Worm (Caenorhabditis elegans) whole organism, midembryonic: Measurements from ENCODE around the gene lag-2.

Source experiments
- T22C8.4 ChIP-seq: fragments of 200-800 bp; sonication (Bioruptor generic); IDR thresholded peaks from 2 replicates; pipeline ENCODE4 v1.3.6; 2022; ENCODE audit warnings: missing genetic modification characterization, missing compliant biosample characterization
- cog-1 ChIP-seq: sonication (generic microtip); optimal IDR thresholded peaks from 2 replicates; lab custom pipeline; 2016; ENCODE audit warnings: missing genetic modification characterization, missing compliant biosample characterization
- flt-1 ChIP-seq: fragments of 200-800 bp; sonication (Bioruptor generic); IDR thresholded peaks from 2 replicates; pipeline ENCODE4 v1.3.6; 2022; ENCODE audit warnings: missing genetic modification characterization, missing compliant biosample characterization
- med-1 ChIP-seq: sonication (generic microtip); optimal IDR thresholded peaks from 2 replicates; lab custom pipeline; 2017; ENCODE audit warnings: missing genetic modification characterization, mild to moderate bottlenecking, missing compliant biosample characterization, antibody characterized with exemption, missing genetic modification reagents; ENCODE audit not compliant: insufficient read depth
- ztf-23 ChIP-seq: fragments of 200-800 bp; sonication (Bioruptor generic); IDR thresholded peaks from 2 replicates; pipeline ENCODE4 v1.3.6; 2022; ENCODE audit warnings: missing genetic modification reagents, missing genetic modification characterization, missing compliant biosample characterization
- ztf-29 ChIP-seq: fragments of 200-800 bp; sonication (Bioruptor generic); IDR thresholded peaks from 2 replicates; pipeline ENCODE4 v1.3.6; 2022; ENCODE audit warnings: missing genetic modification reagents, missing genetic modification characterization, missing compliant biosample characterization

- TF ChIP-seq ztf-23 (GFP tag; lab: Robert Waterston, UW) (no peak), ztf-29 (GFP tag; lab: Robert Waterston, UW) (no peak), flt-1 (GFP tag; lab: Robert Waterston, UW) (no peak), med-1 (GFP tag; lab: Kevin White, UChicago) (no peak), T22C8.4 (GFP tag; lab: Robert Waterston, UW) (no peak), cog-1 (tag; lab: Kevin White, UChicago) (no peak)
Observed at ce11 chrV:3200323-3200722, 12.2 kb downstream of the lag-2 start, which contains the start of gene K08D9.4.
